Fruit fly (Drosophila melanogaster): ENCODE results near the gene KP78b.

Gene KP78b

dm6 chr3R:11302936-11303335 lies 50.0 kb downstream of the KP78b start:
- TF ChIP-seq Lpt (GFP tag; optimal IDR thresholded peaks at IDR 0.05) (no peak), eg (GFP tag; IDR thresholded peaks at IDR 0.05) (0 out of 3 replicates have a peak, but pooled peaks have one; percentile 9)

Measured in whole organism, prepupa.